Fruit fly (Drosophila melanogaster): ENCODE data around the gene CG42655.

Gene CG42655

DNA sequence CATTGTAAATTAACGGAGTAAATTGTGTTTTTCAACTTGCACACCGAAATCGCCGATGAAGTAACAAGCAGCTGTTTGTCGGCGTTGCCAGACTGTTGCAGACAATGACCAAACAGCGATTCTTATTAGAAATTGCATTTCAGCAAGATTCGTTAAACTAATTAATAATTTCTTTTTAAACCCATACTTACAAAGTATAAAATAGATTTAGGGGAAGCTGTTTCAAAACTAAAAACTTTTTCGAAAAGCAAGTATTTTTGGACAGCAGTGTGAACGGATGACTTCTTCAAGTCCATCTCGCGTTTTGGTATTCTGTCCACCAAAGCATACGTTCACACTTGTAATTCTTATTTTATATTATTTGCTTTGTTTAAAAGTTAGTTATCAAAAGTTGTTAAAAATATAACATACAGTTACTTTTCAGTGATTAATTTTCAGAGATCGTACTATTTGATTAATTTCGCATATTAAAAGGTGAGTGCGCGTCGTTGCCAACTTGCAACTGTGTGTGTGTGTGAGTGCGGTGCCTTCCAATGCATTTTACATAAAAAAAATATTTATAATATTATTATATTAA lies 25.0 kb downstream of the CG42655 start, which contains the start of the genes CG8004 and RhoGDI (continued):
- peak; percentile 75 for TF ChIP-seq ems (GFP tag; optimal IDR thresholded peaks at IDR 0.05)
- TF ChIP-seq dysf (GFP tag; IDR thresholded peaks at IDR 0.05), result peak; percentile 60; the same call in 2 of the 3 replicates
- peak; percentile 51 for TF ChIP-seq slp2 (GFP tag; optimal IDR thresholded peaks at IDR 0.05)
- TF ChIP-seq CG13894 (tag; optimal IDR thresholded peaks at IDR 0.05), result peak; percentile 64
- no peak for TF ChIP-seq CG2199 (GFP tag; IDR thresholded peaks at IDR 0.05)
- no peak for TF ChIP-seq gt (GFP tag; IDR thresholded peaks at IDR 0.05)
- TF ChIP-seq unpg (GFP tag; optimal IDR thresholded peaks at IDR 0.05), result peak; percentile 68
- peak; percentile 40 for TF ChIP-seq cato (GFP tag; optimal IDR thresholded peaks at IDR 0.05; ENCODE audit: borderline replicate concordance)
- TF ChIP-seq Gug (GFP tag; IDR thresholded peaks at IDR 0.05), result 0 out of 4 replicates have a peak, but pooled peaks have one; percentile 30
- TF ChIP-seq br (optimal IDR thresholded peaks at IDR 0.05), result no peak
- no peak for TF ChIP-seq CG10431 (GFP tag; optimal IDR thresholded peaks at IDR 0.05)
- TF ChIP-seq Oli (tag; optimal IDR thresholded peaks at IDR 0.05), result peak; percentile 29
- no peak for TF ChIP-seq CG7372 (GFP tag; IDR thresholded peaks at IDR 0.05)
- TF ChIP-seq PHDP (tag; optimal IDR thresholded peaks at IDR 0.05), result peak; percentile 66
- TF ChIP-seq phol (tag; optimal IDR thresholded peaks at IDR 0.05), result peak; percentile 81
- TF ChIP-seq tgo (GFP tag; IDR thresholded peaks at IDR 0.05), result peak; percentile 59; the same call in 2 of the 3 replicates
- TF ChIP-seq CG11398 (GFP tag; optimal IDR thresholded peaks at IDR 0.05), result peak; percentile 44
- TF ChIP-seq CG10654 (GFP tag; optimal IDR thresholded peaks at IDR 0.05), result peak; percentile 60
- TF ChIP-seq CG7963 (GFP tag; IDR thresholded peaks at IDR 0.05; ENCODE audit: partially characterized antibody), result no peak
- no peak for TF ChIP-seq cwo (GFP tag; optimal IDR thresholded peaks at IDR 0.05)
- peak; percentile 70 for TF ChIP-seq Hr3 (GFP tag; optimal IDR thresholded peaks at IDR 0.05)
- peak; percentile 88 for TF ChIP-seq CG14710 (tag; optimal IDR thresholded peaks at IDR 0.05)
- TF ChIP-seq BEAF-32 (GFP tag; optimal IDR thresholded peaks at IDR 0.05), result peak; percentile 53
- TF ChIP-seq Chrac-16 (GFP tag; optimal IDR thresholded peaks at IDR 0.05), result peak; percentile 66
- TF ChIP-seq CG10274 (GFP tag; optimal IDR thresholded peaks at IDR 0.05), result no peak
- TF ChIP-seq Nf-YB (GFP tag; optimal IDR thresholded peaks at IDR 0.05), result peak; percentile 15
- peak; percentile 57 to 70 for TF ChIP-seq Hr51 (GFP tag; optimal IDR thresholded peaks at IDR 0.05)
- no peak for TF ChIP-seq CG15011 (GFP tag; optimal IDR thresholded peaks at IDR 0.05)
- TF ChIP-seq CG3281 (GFP tag; optimal IDR thresholded peaks at IDR 0.05), result peak; percentile 48
- TF ChIP-seq CG13624 (GFP tag; optimal IDR thresholded peaks at IDR 0.05), result peak; percentile 71
- TF ChIP-seq Rfx (GFP tag; IDR thresholded peaks at IDR 0.05), result peak; percentile 72
- TF ChIP-seq CG13775 (GFP tag; optimal IDR thresholded peaks at IDR 0.05), result peak; percentile 55
- TF ChIP-seq p53 (GFP tag; optimal IDR thresholded peaks at IDR 0.05), result peak; percentile 49
- peak; percentile 33 for TF ChIP-seq Hmx (GFP tag; optimal IDR thresholded peaks at IDR 0.05)
- TF ChIP-seq sna (GFP tag; IDR thresholded peaks at IDR 0.05; ENCODE audit: partially characterized antibody), result 0 out of 2 replicates have a peak, but pooled peaks have one; percentile 29
- peak; percentile 50; the same call in 1 of the 2 replicates for TF ChIP-seq CG5953 (GFP tag; IDR thresholded peaks at IDR 0.05)
- TF ChIP-seq Atf-2 (GFP tag; optimal IDR thresholded peaks at IDR 0.05), result peak; percentile 65
- no peak for TF ChIP-seq CG14965 (GFP tag; optimal IDR thresholded peaks at IDR 0.05; ENCODE audit: borderline replicate concordance)
- no peak for TF ChIP-seq Gsc (GFP tag; IDR thresholded peaks at IDR 0.05)
- TF ChIP-seq crc (GFP tag; optimal IDR thresholded peaks at IDR 0.05), result peak; percentile 55
- TF ChIP-seq wek (GFP tag; optimal IDR thresholded peaks at IDR 0.05), result no peak
- peak; percentile 67 to 77 for TF ChIP-seq dpn (GFP tag; optimal IDR thresholded peaks at IDR 0.05)
- no peak for TF ChIP-seq nau (GFP tag; optimal IDR thresholded peaks at IDR 0.05)
- no peak for TF ChIP-seq Spps (tag; optimal IDR thresholded peaks at IDR 0.05)
- peak; percentile 59 for TF ChIP-seq CG12769 (tag; optimal IDR thresholded peaks at IDR 0.05)
- no peak; the same call in 1 of the 2 replicates for TF ChIP-seq Atf6 (GFP tag; IDR thresholded peaks at IDR 0.05)
- TF ChIP-seq CG5180 (GFP tag; optimal IDR thresholded peaks at IDR 0.05), result no peak
- peak; percentile 66 for TF ChIP-seq mam (GFP tag; optimal IDR thresholded peaks at IDR 0.05)
- peak; percentile 69 for TF ChIP-seq Side (GFP tag; optimal IDR thresholded peaks at IDR 0.05)
